Worm (Caenorhabditis elegans) whole organism, L4 larva: ENCODE data around the gene tra-3.
A peak's percentile ranks its signal among the peaks of the same experiment; 100 is the strongest.
"Not testable (repeated sequence)": the region's sequence is repeated elsewhere in the genome, so short reads cannot be mapped to it uniquely, and the experiment has no call there.

ENCODE experiments used
- D1046.2 ChIP-seq: fragments of 200-800 bp; sonication (Bioruptor generic); IDR thresholded peaks from 2 replicates; pipeline ENCODE4 v1.3.6; 2022; ENCODE audit warnings: missing genetic modification characterization, missing compliant biosample characterization
- T26A8.4 ChIP-seq: fragments of 200-800 bp; sonication (Bioruptor generic); IDR thresholded peaks from 2 replicates; pipeline ENCODE4 v1.3.6; 2022; ENCODE audit warnings: missing genetic modification characterization, missing compliant biosample characterization
- Y5F2A.4 ChIP-seq: fragments of 200-800 bp; sonication (Bioruptor generic); optimal IDR thresholded peaks from 2 replicates; lab custom pipeline; 2018; ENCODE audit warnings: mild to moderate bottlenecking, missing genetic modification characterization, missing compliant biosample characterization
- aha-1 ChIP-seq: fragments of 150-350 bp; peaks from one replicate; lab custom pipeline; 2014; ENCODE audit warnings: missing biosample characterization, missing genetic modification characterization
- attf-4 ChIP-seq: sonication (generic microtip); optimal IDR thresholded peaks from 3 replicates; lab custom pipeline; 2017; ENCODE audit warnings: missing biosample characterization, missing genetic modification characterization
- ceh-32 ChIP-seq: sonication (generic microtip); optimal IDR thresholded peaks from 2 replicates; lab custom pipeline; 2016; ENCODE audit warnings: mild to moderate bottlenecking, missing genetic modification characterization, missing compliant biosample characterization; ENCODE audit not compliant: poor library complexity
- ceh-44 ChIP-seq: fragments of 200-800 bp; sonication (Bioruptor generic); IDR thresholded peaks from 2 replicates; pipeline ENCODE4 v1.3.6; 2022; ENCODE audit warnings: missing genetic modification reagents, missing genetic modification characterization, missing compliant biosample characterization
- ceh-82 ChIP-seq: sonication (generic microtip); optimal IDR thresholded peaks from 2 replicates; lab custom pipeline; 2017; ENCODE audit warnings: missing biosample characterization, missing genetic modification characterization
- daf-12 ChIP-seq: fragments of 150-350 bp; optimal IDR thresholded peaks from 2 replicates; lab custom pipeline; 2014; ENCODE audit warnings: missing biosample characterization, missing genetic modification reagents, missing genetic modification characterization
- daf-16 ChIP-seq, 3 experiments: sonication (generic microtip); optimal IDR thresholded peaks; 2 replicates each; lab custom pipeline; 2016 to 2017; ENCODE audit warnings: missing genetic modification characterization in 3 of 3, missing genetic modification reagents in 3 of 3, mild to moderate bottlenecking in 2 of 3, missing compliant biosample characterization in 2 of 3, missing biosample characterization in 1 of 3, moderate library complexity in 1 of 3
- daf-8 ChIP-seq: fragments of 200-800 bp; sonication (Bioruptor generic); IDR thresholded peaks from 2 replicates; pipeline ENCODE4 v1.3.6; 2022; ENCODE audit warnings: missing genetic modification characterization, missing compliant biosample characterization
- dpl-1 ChIP-seq: fragments of 150-350 bp; optimal IDR thresholded peaks from 2 replicates; lab custom pipeline; 2014; ENCODE audit warnings: missing biosample characterization, missing genetic modification reagents, missing genetic modification characterization
- dve-1 ChIP-seq: sonication (generic microtip); optimal IDR thresholded peaks from 2 replicates; lab custom pipeline; 2017; ENCODE audit warnings: antibody characterized with exemption, mild to moderate bottlenecking, missing genetic modification characterization, missing compliant biosample characterization; ENCODE audit not compliant: insufficient read depth
- hlh-30 ChIP-seq: sonication (generic microtip); optimal IDR thresholded peaks from 2 replicates; lab custom pipeline; 2017; ENCODE audit warnings: antibody characterized with exemption, mild to moderate bottlenecking, missing genetic modification characterization, missing compliant biosample characterization; ENCODE audit not compliant: insufficient read depth
- lsy-2 ChIP-seq, 2 experiments: fragments of 150-350 bp in 1 of 2; sonication (generic microtip) in 1 of 2; optimal IDR thresholded peaks; 2 replicates each; lab custom pipeline; 2014 to 2017; ENCODE audit warnings: missing biosample characterization in 2 of 2, missing genetic modification characterization in 2 of 2
- madf-5 ChIP-seq, 2 experiments: fragments of 200-800 bp; sonication (Bioruptor generic); IDR thresholded peaks; 2 replicates each; pipeline ENCODE4 v1.3.6; 2022; ENCODE audit warnings: missing compliant biosample characterization in 2 of 2, missing genetic modification characterization in 2 of 2
- madf-9 ChIP-seq: fragments of 200-800 bp; sonication (Bioruptor generic); conservative IDR thresholded peaks from 2 replicates; pipeline ENCODE4 v1.3.6; 2022; ENCODE audit warnings: missing genetic modification reagents, missing genetic modification characterization, missing compliant biosample characterization
- mdl-1 ChIP-seq, 2 experiments: fragments of 150-350 bp in 1 of 2; sonication (generic microtip) in 1 of 2; optimal IDR thresholded peaks; 2 replicates each; lab custom pipeline; 2014 to 2017; ENCODE audit warnings: missing biosample characterization in 2 of 2, missing genetic modification characterization in 2 of 2
- mxl-3 ChIP-seq: fragments of 200-800 bp; sonication (Bioruptor generic); optimal IDR thresholded peaks from 2 replicates; lab custom pipeline; 2018; ENCODE audit warnings: mild to moderate bottlenecking, missing genetic modification characterization, missing compliant biosample characterization
- nhr-10 ChIP-seq: fragments of 150-350 bp; optimal IDR thresholded peaks from 2 replicates; lab custom pipeline; 2014; ENCODE audit warnings: missing biosample characterization, missing genetic modification characterization
- nhr-102 ChIP-seq: sonication (generic microtip); optimal IDR thresholded peaks from 2 replicates; lab custom pipeline; 2016; ENCODE audit warnings: mild to moderate bottlenecking, missing genetic modification characterization, moderate library complexity, missing compliant biosample characterization
- nhr-28 ChIP-seq: fragments of 150-350 bp; optimal IDR thresholded peaks from 2 replicates; lab custom pipeline; 2014; ENCODE audit warnings: missing biosample characterization, missing genetic modification characterization
- nhr-48 ChIP-seq: sonication (generic microtip); optimal IDR thresholded peaks from 2 replicates; lab custom pipeline; 2016; ENCODE audit warnings: mild to moderate bottlenecking, missing genetic modification characterization, missing compliant biosample characterization
- nhr-77 ChIP-seq: fragments of 150-350 bp; optimal IDR thresholded peaks from 2 replicates; lab custom pipeline; 2014; ENCODE audit warnings: missing biosample characterization, missing genetic modification characterization
- php-3 ChIP-seq: fragments of 200-800 bp; sonication (Bioruptor generic); IDR thresholded peaks from 2 replicates; pipeline ENCODE4 v1.3.6; 2022; ENCODE audit warnings: missing genetic modification reagents, missing genetic modification characterization, missing compliant biosample characterization
- pqm-1 ChIP-seq: sonication (generic microtip); optimal IDR thresholded peaks from 2 replicates; lab custom pipeline; 2017; ENCODE audit warnings: missing biosample characterization, missing genetic modification characterization
- set-16 ChIP-seq: fragments of 200-800 bp; sonication (Bioruptor generic); IDR thresholded peaks from 2 replicates; pipeline ENCODE4 v1.3.6; 2022; ENCODE audit warnings: missing genetic modification reagents, missing genetic modification characterization, missing compliant biosample characterization
- spr-3 ChIP-seq: fragments of 200-800 bp; sonication (Bioruptor generic); optimal IDR thresholded peaks from 2 replicates; lab custom pipeline; 2018; ENCODE audit warnings: mild to moderate bottlenecking, missing genetic modification characterization, missing compliant biosample characterization
- unc-130 ChIP-seq: sonication (generic microtip); optimal IDR thresholded peaks from 2 replicates; lab custom pipeline; 2016; ENCODE audit warnings: missing genetic modification reagents, missing genetic modification characterization, missing compliant biosample characterization
- unc-39 ChIP-seq: sonication (generic microtip); optimal IDR thresholded peaks from 2 replicates; lab custom pipeline; 2017; ENCODE audit warnings: missing biosample characterization, missing genetic modification characterization
- unc-62 ChIP-seq, 3 experiments: fragments of 150-350 bp in 1 of 3; sonication (generic microtip); optimal IDR thresholded peaks in 2 of 3; peaks in 1 of 3; 1 replicate in 1 of 3; 2 replicates in 2 of 3; lab custom pipeline; 2014 to 2017; ENCODE audit warnings: missing biosample characterization in 3 of 3, missing genetic modification characterization in 3 of 3, missing genetic modification reagents in 3 of 3, missing genotype in 1 of 3
- zag-1 ChIP-seq: fragments of 150-350 bp; optimal IDR thresholded peaks from 2 replicates; lab custom pipeline; 2014; ENCODE audit warnings: missing biosample characterization, missing genetic modification characterization

tra-3 gene

ce11 chrIV:14435902-14436301, 8.1 kb downstream of the tra-3 start:
- TF ChIP-seq attf-4 (tag; lab: Kevin White, UChicago), result no peak
- peak; percentile 93 for TF ChIP-seq aha-1 (tag; lab: Kevin White, UChicago)

- TF ChIP-seq pqm-1, result peak; percentile 69
- peak; percentile 97 for TF ChIP-seq php-3 (GFP tag; lab: Robert Waterston, UW)
- no peak for TF ChIP-seq unc-130 (GFP tag; lab: Kevin White, UChicago)
- TF ChIP-seq ceh-32 (tag; lab: Kevin White, UChicago), result no peak
- TF ChIP-seq dve-1 (tag; lab: Kevin White, UChicago), result peak; percentile 27
- no peak for TF ChIP-seq daf-16 (GFP tag; optimal IDR thresholded peaks at IDR 0.05; lab: Kevin White, UChicago)
- TF ChIP-seq daf-16 (tag; optimal IDR thresholded peaks at IDR 0.05; lab: Kevin White, UChicago), result peak; percentile 90
- no peak for TF ChIP-seq hlh-30 (tag; lab: Kevin White, UChicago)
- TF ChIP-seq madf-9 (GFP tag; lab: Robert Waterston, UW), result no peak
- TF ChIP-seq attf-4 (tag; lab: Kevin White, UChicago), result no peak
- no peak for TF ChIP-seq daf-12 (tag; lab: Kevin White, UChicago)
- no peak for TF ChIP-seq ceh-82 (tag; lab: Kevin White, UChicago)
- no peak for TF ChIP-seq dpl-1 (GFP tag; lab: Kevin White, UChicago)
- no peak for TF ChIP-seq unc-62 (GFP tag; optimal IDR thresholded peaks at IDR 0.05 in 1 of 2; lab: Kevin White, UChicago)
- TF ChIP-seq unc-62 (tag; optimal IDR thresholded peaks at IDR 0.05; lab: Kevin White, UChicago), result no peak
- no peak for TF ChIP-seq nhr-10 (tag; lab: Kevin White, UChicago)
- TF ChIP-seq T26A8.4 (GFP tag; lab: Robert Waterston, UW), result no peak
- no peak for TF ChIP-seq unc-39 (tag; lab: Kevin White, UChicago)
- TF ChIP-seq nhr-77 (tag; lab: Kevin White, UChicago), result peak; percentile 6
- peak; percentile 36 for TF ChIP-seq nhr-28 (tag; lab: Kevin White, UChicago)
Measured at ce11 chrIV:14430853-14431252, 13.1 kb downstream of the tra-3 start, which contains the start of gene F55B11.4. Gene F55B11.4, minus strand, starts transcription at chrIV:14430920.

- TF ChIP-seq daf-8 (GFP tag; lab: Robert Waterston, UW); daf-12 (tag; lab: Kevin White, UChicago); lsy-2 (tag; optimal IDR thresholded peaks at IDR 0.05; lab: Kevin White, UChicago): not testable (repeated sequence)
- TF ChIP-seq, all 104 proteins: peak for 0; not testable (repeated sequence) for 104
Measured at ce11 chrIV:14427395-14427794, 16.6 kb downstream of the tra-3 start, which contains the start of gene F55B11.5. Gene F55B11.5, plus strand, starts transcription at chrIV:14427695.

- TF ChIP-seq Y5F2A.4 (GFP tag; lab: Kevin White, UChicago), result no peak
- TF ChIP-seq, all 104 proteins: peak for 0
Measured at ce11 chrIV:14424396-14424795, 19.6 kb downstream of the tra-3 start, which contains the start of gene F55B11.3. Gene F55B11.3, plus strand, starts transcription at chrIV:14424696.

ce11 chrIV:14423194-14423593, 20.8 kb downstream of the tra-3 start, which contains the start of gene F55B11.2:
Gene F55B11.2, minus strand, starts transcription at chrIV:14423294.
- TF ChIP-seq madf-5 (GFP tag; IDR thresholded peaks at IDR 0.05; lab: Robert Waterston, UW), result no peak
- no peak for TF ChIP-seq spr-3 (GFP tag; lab: Kevin White, UChicago)
- no peak for TF ChIP-seq mdl-1 (tag; optimal IDR thresholded peaks at IDR 0.05; lab: Kevin White, UChicago)
- no peak for TF ChIP-seq zag-1 (tag; lab: Kevin White, UChicago)
- TF ChIP-seq D1046.2 (GFP tag; lab: Robert Waterston, UW), result no peak
- no peak for TF ChIP-seq php-3 (GFP tag; lab: Robert Waterston, UW)
- TF ChIP-seq ceh-32 (tag; lab: Kevin White, UChicago), result no peak
- no peak for TF ChIP-seq ceh-44 (GFP tag; lab: Robert Waterston, UW)
- no peak for TF ChIP-seq ceh-82 (tag; lab: Kevin White, UChicago)
- TF ChIP-seq nhr-102 (tag; lab: Kevin White, UChicago), result no peak
- TF ChIP-seq set-16, result no peak
- TF ChIP-seq nhr-48, result no peak
- no peak for TF ChIP-seq mxl-3 (GFP tag; lab: Kevin White, UChicago)
- TF ChIP-seq, all 104 proteins: peak for 0
